Fruit fly (Drosophila melanogaster): ENCODE data around the gene Acp24A4.

Acp24A4 gene

DNA sequence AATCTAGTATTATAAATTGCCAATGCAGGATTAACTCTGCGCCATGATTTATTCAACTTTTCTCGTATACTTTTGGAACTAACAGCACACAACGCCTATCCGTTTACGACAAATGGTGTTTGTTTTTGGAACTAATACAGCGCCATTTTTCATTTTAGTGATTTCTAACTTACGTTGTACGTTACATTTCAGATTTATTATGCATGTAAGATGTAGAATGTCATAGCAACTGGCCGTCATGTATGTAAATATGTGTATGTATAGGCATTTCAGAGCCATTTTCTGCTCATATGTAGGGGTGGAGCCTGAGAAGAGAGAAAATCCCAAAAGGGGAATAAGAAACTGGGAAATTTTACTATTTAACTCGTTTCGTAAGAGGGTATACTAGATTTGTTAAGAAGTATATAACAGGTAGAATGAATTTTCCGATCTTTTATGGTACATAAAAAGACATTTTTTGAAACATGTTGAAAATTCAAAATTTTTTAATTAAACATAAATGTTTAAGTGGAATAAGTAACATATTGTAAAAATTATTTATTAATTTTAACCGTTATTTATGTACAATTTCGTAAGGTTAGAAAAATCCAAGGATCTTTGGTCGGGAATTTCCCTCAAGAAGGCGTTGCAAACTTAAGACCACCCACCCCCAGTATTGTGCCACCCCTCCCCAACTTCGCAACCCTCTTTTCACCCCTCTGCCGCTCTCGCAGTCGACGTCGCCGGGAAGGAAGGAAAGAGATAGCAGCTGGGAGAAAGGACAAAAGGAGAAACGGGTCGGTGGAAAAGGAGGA lies 36.2 kb downstream of the Acp24A4 start (continued):
- TF ChIP-seq vfl (GFP tag; optimal IDR thresholded peaks at IDR 0.05): peak; percentile 21
- no peak for TF ChIP-seq ham (GFP tag; IDR thresholded peaks at IDR 0.05)
- no peak for TF ChIP-seq CG14667 (GFP tag; IDR thresholded peaks at IDR 0.05)
- TF ChIP-seq H15 (GFP tag; IDR thresholded peaks at IDR 0.05): peak; percentile 35; the same call in 1 of the 3 replicates
- TF ChIP-seq onecut (GFP tag; IDR thresholded peaks at IDR 0.05): peak; percentile 15; the same call in 1 of the 2 replicates
- no peak for TF ChIP-seq kah (GFP tag; optimal IDR thresholded peaks at IDR 0.05)
- no peak for TF ChIP-seq hkb (optimal IDR thresholded peaks at IDR 0.05)
- TF ChIP-seq hkb (GFP tag; IDR thresholded peaks at IDR 0.05): peak; percentile 34; the same call in 1 of the 2 replicates
- TF ChIP-seq lov (optimal IDR thresholded peaks at IDR 0.05): no peak
- no peak for TF ChIP-seq lov (GFP tag; IDR thresholded peaks at IDR 0.05)
- TF ChIP-seq kni (GFP tag; optimal IDR thresholded peaks at IDR 0.05): peak; percentile 14
- peak; percentile 31 for TF ChIP-seq CG12942 (GFP tag; optimal IDR thresholded peaks at IDR 0.05)
- no peak for TF ChIP-seq Dll (GFP tag; IDR thresholded peaks at IDR 0.05; ENCODE audit: partially characterized antibody)
- no peak for TF ChIP-seq CG9215 (GFP tag; IDR thresholded peaks at IDR 0.05)
- no peak for TF ChIP-seq hbn (GFP tag; IDR thresholded peaks at IDR 0.05; ENCODE audit: partially characterized antibody)
- TF ChIP-seq CG17361 (GFP tag; IDR thresholded peaks at IDR 0.05): 0 out of 3 replicates have a peak, but pooled peaks have one; percentile 47
- TF ChIP-seq Gug (GFP tag; IDR thresholded peaks at IDR 0.05): 0 out of 4 replicates have a peak, but pooled peaks have one; percentile 12
- peak; percentile 50 for TF ChIP-seq Sry-δ (GFP tag; optimal IDR thresholded peaks at IDR 0.05)
- peak; percentile 81 for TF ChIP-seq Drgx (GFP tag; IDR thresholded peaks at IDR 0.05)
- TF ChIP-seq cwo (GFP tag; optimal IDR thresholded peaks at IDR 0.05): no peak
- TF ChIP-seq CG3726 (GFP tag; IDR thresholded peaks at IDR 0.05): no peak
- no peak for TF ChIP-seq Awh (GFP tag; IDR thresholded peaks at IDR 0.05)
- no peak for TF ChIP-seq slou (GFP tag; optimal IDR thresholded peaks at IDR 0.05)
- 0 out of 2 replicates have a peak, but pooled peaks have one; percentile 23 for TF ChIP-seq Rx (GFP tag; IDR thresholded peaks at IDR 0.05)
- no peak for TF ChIP-seq eve (GFP tag; optimal IDR thresholded peaks at IDR 0.05)
- peak; percentile 51 for TF ChIP-seq CG9817 (tag; optimal IDR thresholded peaks at IDR 0.05)
- no peak for TF ChIP-seq CG8281 (tag; optimal IDR thresholded peaks at IDR 0.05)
- no peak for TF ChIP-seq CG1529 (GFP tag; optimal IDR thresholded peaks at IDR 0.05)
- TF ChIP-seq Atf-2 (GFP tag; optimal IDR thresholded peaks at IDR 0.05): no peak
- TF ChIP-seq CG3281 (GFP tag; optimal IDR thresholded peaks at IDR 0.05): no peak
- no peak for TF ChIP-seq CG18011 (GFP tag; optimal IDR thresholded peaks at IDR 0.05)
- TF ChIP-seq Bgb (GFP tag; IDR thresholded peaks at IDR 0.05; ENCODE audit: partially characterized antibody): peak; percentile 89
- no peak for TF ChIP-seq schlank (tag; optimal IDR thresholded peaks at IDR 0.05)
- no peak for TF ChIP-seq peb (GFP tag; IDR thresholded peaks at IDR 0.05)
- peak; percentile 20 for TF ChIP-seq Chrac-16 (GFP tag; optimal IDR thresholded peaks at IDR 0.05)
- no peak for TF ChIP-seq CG43689 (GFP tag; IDR thresholded peaks at IDR 0.05)
- TF ChIP-seq Fer3 (tag; optimal IDR thresholded peaks at IDR 0.05): peak; percentile 27
- 0 out of 3 replicates have a peak, but pooled peaks have one; percentile 31 for TF ChIP-seq CG11093 (GFP tag; IDR thresholded peaks at IDR 0.05)
- TF ChIP-seq fd3F (GFP tag; optimal IDR thresholded peaks at IDR 0.05): no peak
- peak; percentile 32 for TF ChIP-seq Sox102F (GFP tag; optimal IDR thresholded peaks at IDR 0.05)
- TF ChIP-seq pan (optimal IDR thresholded peaks at IDR 0.05): no peak
- peak in 1 of 2 experiments; percentile 35 for TF ChIP-seq pan (GFP tag; optimal IDR thresholded peaks at IDR 0.05 in 1 of 2, IDR thresholded peaks at IDR 0.05 in 1 of 2)

All from whole organism, embryonic.